Worm (Caenorhabditis elegans): ENCODE measurements around the gene F59D12.3.

DNA sequence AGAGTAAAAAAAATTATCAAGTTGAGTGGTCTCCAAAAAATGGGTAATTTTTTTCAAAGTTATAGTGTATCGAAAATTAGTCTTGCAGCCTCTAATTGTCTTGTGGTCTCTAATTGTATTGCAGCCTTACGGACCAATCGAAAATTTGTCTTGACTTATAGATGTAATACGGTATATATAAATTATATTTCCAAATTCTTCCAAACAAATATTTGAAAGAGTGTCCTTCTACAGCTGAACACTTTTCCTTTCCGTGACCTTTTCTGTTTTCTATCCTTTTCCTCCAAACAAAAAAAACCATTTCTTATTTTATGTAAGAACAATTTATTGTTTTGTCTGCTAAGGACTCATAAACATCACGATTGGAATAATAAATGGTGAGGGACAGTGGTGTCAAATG lies 10.2 kb downstream of the F59D12.3 start, which contains the start of gene K09E9.7:
- TF ChIP-seq unc-62 (GFP tag; optimal IDR thresholded peaks at IDR 0.05) (no peak), ama-1 (optimal IDR thresholded peaks at IDR 0.05) (no peak), ama-1 (GFP tag; optimal IDR thresholded peaks at IDR 0.05) (no peak), F23B12.7 (tag; optimal IDR thresholded peaks at IDR 0.05; ENCODE audit: insufficient read depth) (no peak), ccch-3 (GFP tag; optimal IDR thresholded peaks at IDR 0.05) (no peak), F22D6.2 (tag; optimal IDR thresholded peaks at IDR 0.05) (no peak), madf-8 (GFP tag; conservative IDR thresholded peaks at IDR 0.05) (no peak), nhr-90 (tag; optimal IDR thresholded peaks at IDR 0.05) (no peak), ceh-100 (GFP tag; IDR thresholded peaks at IDR 0.05) (no peak), snpc-3.4 (tag; optimal IDR thresholded peaks at IDR 0.05) (no peak), ztf-6 (GFP tag; IDR thresholded peaks at IDR 0.05) (no peak), F52B5.7 (tag; optimal IDR thresholded peaks at IDR 0.05) (no peak), fkh-3 (tag; optimal IDR thresholded peaks at IDR 0.05) (no peak), aptf-3 (GFP tag; IDR thresholded peaks at IDR 0.05) (no peak)

All from whole organism, young adult.